Fruit fly (Drosophila melanogaster): Measurements from ENCODE around the gene crm.

- TF ChIP-seq CG8478 (optimal IDR thresholded peaks at IDR 0.05), result no peak
- no peak for TF ChIP-seq CTCF (optimal IDR thresholded peaks at IDR 0.05)
Observed at dm6 chrX:2714730-2715129, 23.8 kb downstream of the crm start.
